Fruit fly (Drosophila melanogaster): ENCODE measurements around the gene CG13721.

dm6 chr3L:4466530-4466929 lies 31.0 kb downstream of the CG13721 start, which contains the start of gene CG32241:
- no peak for TF ChIP-seq h (optimal IDR thresholded peaks at IDR 0.05)
- TF ChIP-seq insv (optimal IDR thresholded peaks at IDR 0.05), result no peak
- no peak for TF ChIP-seq psq (optimal IDR thresholded peaks at IDR 0.05)
- TF ChIP-seq Sin3A (optimal IDR thresholded peaks at IDR 0.05), result no peak
